Worm (Caenorhabditis elegans) whole organism, early embryonic: ENCODE results near the gene grd-5.

ENCODE experiments used
- B0310.2 ChIP-seq: sonication (generic microtip); optimal IDR thresholded peaks from 2 replicates; lab custom pipeline; 2016; ENCODE audit warnings: mild to moderate bottlenecking, missing genetic modification characterization, missing compliant biosample characterization
- F13C5.2 ChIP-seq: sonication (generic microtip); optimal IDR thresholded peaks from 2 replicates; lab custom pipeline; 2017; ENCODE audit warnings: mild to moderate bottlenecking, missing genetic modification characterization, inconsistent platforms, missing compliant biosample characterization
- aly-1 ChIP-seq: sonication (generic microtip); optimal IDR thresholded peaks from 2 replicates; lab custom pipeline; 2016; ENCODE audit warnings: missing genetic modification characterization, missing compliant biosample characterization
- ama-1 ChIP-seq: fragments of 150-350 bp; optimal IDR thresholded peaks from 2 replicates; lab custom pipeline; 2014
- ceh-13 ChIP-seq: fragments of 200-800 bp; sonication (Bioruptor generic); optimal IDR thresholded peaks from 2 replicates; lab custom pipeline; 2018; ENCODE audit warnings: mild to moderate bottlenecking, missing genetic modification characterization, missing compliant biosample characterization
- ceh-36 ChIP-seq: sonication (generic microtip); optimal IDR thresholded peaks from 2 replicates; lab custom pipeline; 2016; ENCODE audit warnings: missing genetic modification characterization, inconsistent platforms, missing compliant biosample characterization
- ets-7 ChIP-seq: sonication (generic microtip); optimal IDR thresholded peaks from 2 replicates; lab custom pipeline; 2016; ENCODE audit warnings: missing genotype, missing genetic modification characterization, missing compliant biosample characterization
- flt-1 ChIP-seq: fragments of 200-800 bp; sonication (Bioruptor generic); IDR thresholded peaks from 2 replicates; pipeline ENCODE4 v1.3.6; 2022; ENCODE audit warnings: missing genetic modification characterization, missing compliant biosample characterization
- hmbx-1 ChIP-seq: sonication (generic microtip); optimal IDR thresholded peaks from 2 replicates; lab custom pipeline; 2016; ENCODE audit warnings: mild to moderate bottlenecking, missing genetic modification characterization, missing compliant biosample characterization
- hmg-4 ChIP-seq: fragments of 200-800 bp; sonication (Bioruptor generic); optimal IDR thresholded peaks from 2 replicates; lab custom pipeline; 2018; ENCODE audit warnings: mild to moderate bottlenecking, missing genetic modification characterization, missing compliant biosample characterization
- hnd-1 ChIP-seq: sonication (generic microtip); optimal IDR thresholded peaks from 2 replicates; lab custom pipeline; 2016; ENCODE audit warnings: missing genetic modification characterization, missing compliant biosample characterization
- pes-1 ChIP-seq: fragments of 200-800 bp; sonication (Bioruptor generic); IDR thresholded peaks from 2 replicates; pipeline ENCODE4 v1.3.6; 2022; ENCODE audit warnings: missing genetic modification reagents, missing genetic modification characterization, missing compliant biosample characterization
- scrt-1 ChIP-seq: fragments of 200-800 bp; sonication (Bioruptor generic); IDR thresholded peaks from 2 replicates; pipeline ENCODE4 v1.3.6; 2022; ENCODE audit warnings: missing genetic modification characterization, missing compliant biosample characterization
- sea-1 ChIP-seq: fragments of 200-800 bp; sonication (Bioruptor generic); conservative IDR thresholded peaks from 2 replicates; pipeline ENCODE4 v1.3.6; 2022; ENCODE audit warnings: missing genetic modification characterization, missing compliant biosample characterization
- tbx-11 ChIP-seq: fragments of 200-800 bp; sonication (Bioruptor generic); IDR thresholded peaks from 2 replicates; pipeline ENCODE4 v1.3.6; 2022; ENCODE audit warnings: missing genetic modification characterization, missing compliant biosample characterization
- tbx-37 ChIP-seq: fragments of 200-800 bp; sonication (Bioruptor generic); conservative IDR thresholded peaks from 2 replicates; pipeline ENCODE4 v1.3.6; 2022; ENCODE audit warnings: missing genetic modification reagents, missing genetic modification characterization, missing compliant biosample characterization
- tra-4 ChIP-seq: sonication (generic microtip); optimal IDR thresholded peaks from 2 replicates; lab custom pipeline; 2017; ENCODE audit warnings: missing genetic modification characterization, missing compliant biosample characterization

grd-5 gene

ce11 chrV:8635575-8635974, 16.7 kb downstream of the grd-5 start, which contains the start of gene oac-29:
Gene oac-29 (minus strand): TSS chrV:8635675.
- TF ChIP-seq tbx-11 (GFP tag; lab: Robert Waterston, UW) = no peak
- TF ChIP-seq tra-4 (tag; lab: Kevin White, UChicago) = no peak
- no peak for TF ChIP-seq hmg-4 (GFP tag; lab: Kevin White, UChicago)
- TF ChIP-seq sea-1 (GFP tag; lab: Robert Waterston, UW) = no peak
- no peak for TF ChIP-seq hnd-1 (tag; lab: Kevin White, UChicago)
- TF ChIP-seq pes-1 (GFP tag; lab: Robert Waterston, UW) = no peak

ce11 chrV:8636907-8637306, 18.1 kb downstream of the grd-5 start, which contains the start of gene grl-12:
Gene grl-12 (minus strand): TSS chrV:8637007.
- TF ChIP-seq sea-1 (GFP tag; lab: Robert Waterston, UW) (no peak), flt-1 (GFP tag; lab: Robert Waterston, UW) (no peak), aly-1 (no peak), F13C5.2 (tag; lab: Kevin White, UChicago) (no peak), tbx-11 (GFP tag; lab: Robert Waterston, UW) (no peak), hmg-4 (GFP tag; lab: Kevin White, UChicago) (no peak), hnd-1 (tag; lab: Kevin White, UChicago) (no peak), scrt-1 (GFP tag; lab: Robert Waterston, UW) (no peak), B0310.2 (tag; lab: Kevin White, UChicago) (no peak), pes-1 (GFP tag; lab: Robert Waterston, UW) (no peak)

ce11 chrV:8637666-8638271, 18.9 kb downstream of the grd-5 start, which contains the start of the genes F28A12.10 and acd-4:
Gene F28A12.10 (minus strand): TSS chrV:8637766.
Gene acd-4 (plus strand): TSS chrV:8638221.
- no peak for TF ChIP-seq B0310.2 (tag; lab: Kevin White, UChicago)
- no peak for TF ChIP-seq sea-1 (GFP tag; lab: Robert Waterston, UW)
- TF ChIP-seq ceh-36 (tag; lab: Kevin White, UChicago) = no peak
- no peak for TF ChIP-seq tra-4 (tag; lab: Kevin White, UChicago)
- no peak for TF ChIP-seq pes-1 (GFP tag; lab: Robert Waterston, UW)
- TF ChIP-seq ceh-13 (GFP tag; lab: Kevin White, UChicago) = no peak
- no peak for TF ChIP-seq hmbx-1 (tag; lab: Kevin White, UChicago)
- TF ChIP-seq ets-7 (tag; lab: Kevin White, UChicago) = no peak
- no peak for TF ChIP-seq hmg-4 (GFP tag; lab: Kevin White, UChicago)
- TF ChIP-seq flt-1 (GFP tag; lab: Robert Waterston, UW) = no peak
- no peak for TF ChIP-seq F13C5.2 (tag; lab: Kevin White, UChicago)
- no peak for TF ChIP-seq aly-1
- TF ChIP-seq ama-1 (lab: Kevin White, UChicago) = no peak
- no peak for TF ChIP-seq tbx-37 (GFP tag; lab: Robert Waterston, UW)
- no peak for TF ChIP-seq scrt-1 (GFP tag; lab: Robert Waterston, UW)

ce11 chrV:8641266-8641665, 22.4 kb downstream of the grd-5 start, which contains the start of gene F28A12.3:
Gene F28A12.3 (minus strand): TSS chrV:8641366.
- no peak for TF ChIP-seq tra-4 (tag; lab: Kevin White, UChicago)
- no peak for TF ChIP-seq B0310.2 (tag; lab: Kevin White, UChicago)
- TF ChIP-seq ama-1 (lab: Kevin White, UChicago) = no peak
- no peak for TF ChIP-seq scrt-1 (GFP tag; lab: Robert Waterston, UW)
- no peak for TF ChIP-seq tbx-11 (GFP tag; lab: Robert Waterston, UW)
- no peak for TF ChIP-seq aly-1
- TF ChIP-seq hmg-4 (GFP tag; lab: Kevin White, UChicago) = no peak
- no peak for TF ChIP-seq flt-1 (GFP tag; lab: Robert Waterston, UW)
- TF ChIP-seq hnd-1 (tag; lab: Kevin White, UChicago) = no peak
- TF ChIP-seq sea-1 (GFP tag; lab: Robert Waterston, UW) = no peak
- TF ChIP-seq ceh-13 (GFP tag; lab: Kevin White, UChicago) = no peak
- no peak for TF ChIP-seq ceh-36 (tag; lab: Kevin White, UChicago)
- no peak for TF ChIP-seq tbx-37 (GFP tag; lab: Robert Waterston, UW)
- no peak for TF ChIP-seq pes-1 (GFP tag; lab: Robert Waterston, UW)
- TF ChIP-seq ets-7 (tag; lab: Kevin White, UChicago) = no peak
- TF ChIP-seq F13C5.2 (tag; lab: Kevin White, UChicago) = no peak
- TF ChIP-seq hmbx-1 (tag; lab: Kevin White, UChicago) = no peak

ce11 chrV:8643093-8643492, 24.3 kb downstream of the grd-5 start, which contains the start of gene asp-13:
Gene asp-13 (minus strand): TSS chrV:8643193.
- TF ChIP-seq ama-1 (lab: Kevin White, UChicago) (no peak), flt-1 (GFP tag; lab: Robert Waterston, UW) (no peak), hnd-1 (tag; lab: Kevin White, UChicago) (no peak), ceh-13 (GFP tag; lab: Kevin White, UChicago) (no peak), hmbx-1 (tag; lab: Kevin White, UChicago) (no peak), F13C5.2 (tag; lab: Kevin White, UChicago) (no peak), hmg-4 (GFP tag; lab: Kevin White, UChicago) (no peak), ceh-36 (tag; lab: Kevin White, UChicago) (no peak), scrt-1 (GFP tag; lab: Robert Waterston, UW) (no peak), ets-7 (tag; lab: Kevin White, UChicago) (no peak), B0310.2 (tag; lab: Kevin White, UChicago) (no peak), tbx-11 (GFP tag; lab: Robert Waterston, UW) (no peak), sea-1 (GFP tag; lab: Robert Waterston, UW) (no peak), pes-1 (GFP tag; lab: Robert Waterston, UW) (no peak)

ce11 chrV:8648251-8648650, 29.4 kb downstream of the grd-5 start:
- TF ChIP-seq scrt-1 (GFP tag; lab: Robert Waterston, UW) (no peak), ceh-13 (GFP tag; lab: Kevin White, UChicago) (no peak), flt-1 (GFP tag; lab: Robert Waterston, UW) (no peak), B0310.2 (tag; lab: Kevin White, UChicago) (no peak), hmg-4 (GFP tag; lab: Kevin White, UChicago) (no peak), ceh-36 (tag; lab: Kevin White, UChicago) (no peak), sea-1 (GFP tag; lab: Robert Waterston, UW) (no peak), tbx-37 (GFP tag; lab: Robert Waterston, UW) (no peak), pes-1 (GFP tag; lab: Robert Waterston, UW) (no peak)
